Worm (Caenorhabditis elegans) whole organism, L4/young adult: ENCODE data around the gene noca-1.
A peak's percentile ranks its signal among the peaks of the same experiment; 100 is the strongest.

Source experiments
- W03F9.2 ChIP-seq: fragments of 150-350 bp; optimal IDR thresholded peaks from 2 replicates; lab custom pipeline; 2014; ENCODE audit warnings: missing biosample characterization, missing genetic modification characterization
- dao-5 ChIP-seq: sonication (generic microtip); optimal IDR thresholded peaks from 2 replicates; lab custom pipeline; 2016; ENCODE audit warnings: missing genotype, missing genetic modification characterization, moderate library complexity, missing compliant biosample characterization
- him-1 ChIP-seq: sonication (generic microtip); optimal IDR thresholded peaks from 2 replicates; lab custom pipeline; 2016; ENCODE audit warnings: missing genotype, missing genetic modification reagents, missing genetic modification characterization, missing compliant biosample characterization

- TF ChIP-seq him-1 (tag; lab: Kevin White, UChicago) (no peak), W03F9.2 (tag; lab: Kevin White, UChicago) (peak; percentile 56), dao-5 (tag; lab: Kevin White, UChicago) (no peak)
These were observed 21.2 kb upstream of the noca-1 start for ce11 chrV:13131487-13131886.
